Worm (Caenorhabditis elegans): Measurements from ENCODE around the gene F45C12.17.

F45C12.17 gene

DNA sequence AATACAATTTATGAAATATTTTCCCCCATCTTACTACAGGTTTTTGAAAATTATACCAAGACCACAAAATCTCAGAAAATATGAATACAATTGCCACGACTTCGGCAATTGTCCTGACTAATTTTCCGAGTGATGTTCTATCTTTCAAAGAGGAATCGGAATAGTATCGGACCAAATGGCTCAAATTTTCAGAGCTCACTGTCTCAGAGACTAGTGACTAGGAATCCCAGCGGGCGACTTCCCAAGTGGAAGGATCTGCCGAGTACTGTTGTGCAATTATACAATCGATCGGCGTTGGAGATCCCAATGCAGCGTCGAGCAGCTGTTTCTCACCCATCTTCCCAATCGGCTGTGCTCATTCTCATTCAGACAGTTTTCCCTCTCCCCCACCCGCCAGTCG, at the start of gene F45C12.17:
Gene F45C12.17, plus strand, starts transcription at position 377 of the 400 bp plus-strand sequence.
- TF ChIP-seq tra-4 (tag; optimal IDR thresholded peaks at IDR 0.05) (no peak), hmg-4 (GFP tag; optimal IDR thresholded peaks at IDR 0.05) (no peak), hmbx-1 (tag; optimal IDR thresholded peaks at IDR 0.05) (no peak)

DNA sequence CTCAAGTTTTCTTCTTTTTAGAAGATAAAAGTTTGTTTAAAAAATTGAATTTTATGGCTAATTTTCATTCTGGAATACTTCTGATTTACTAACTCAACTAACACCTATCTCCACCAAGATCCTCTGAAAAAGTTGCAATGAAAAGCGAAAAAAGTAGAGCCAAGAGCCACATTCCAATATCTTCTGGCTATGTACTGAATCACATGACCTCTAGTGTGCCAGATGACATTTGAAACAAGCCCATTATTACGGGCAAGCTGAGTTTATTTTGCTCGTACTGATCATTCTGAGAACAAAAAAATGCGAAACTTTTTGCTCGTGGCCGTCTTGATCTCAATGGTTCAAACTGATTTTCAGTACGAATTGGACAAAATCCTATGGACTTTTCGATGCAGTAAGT, 46.8 kb upstream of the F45C12.17 start, which contains the start of gene irld-36:
Gene irld-36, plus strand, starts transcription at position 301 of the 400 bp plus-strand sequence.
- no peak for TF ChIP-seq scrt-1 (GFP tag; IDR thresholded peaks at IDR 0.05)
- TF ChIP-seq F13C5.2 (tag; optimal IDR thresholded peaks at IDR 0.05): no peak
- no peak for TF ChIP-seq tbx-37 (GFP tag; conservative IDR thresholded peaks at IDR 0.05)
- no peak for TF ChIP-seq ets-7 (tag; optimal IDR thresholded peaks at IDR 0.05)

DNA sequence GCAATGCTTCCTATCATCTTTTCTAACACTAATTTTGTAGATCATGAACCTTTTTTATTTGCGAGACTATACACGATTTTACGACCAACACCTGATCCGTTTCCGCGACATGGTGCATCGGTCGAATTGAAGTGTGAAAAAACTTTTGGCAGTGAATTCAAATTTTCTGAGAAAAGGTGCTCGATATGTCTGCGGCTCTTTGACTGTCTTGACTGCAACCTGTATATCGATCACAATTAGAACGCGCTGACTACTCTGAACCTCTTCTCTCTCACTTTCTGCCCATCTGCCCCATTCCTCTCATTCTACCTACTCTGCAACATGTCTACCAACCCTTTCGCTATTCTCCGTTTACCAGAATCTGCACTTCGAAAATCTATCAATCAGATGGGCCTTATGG, 43.7 kb upstream of the F45C12.17 start, which contains the start of gene fbxb-26:
Gene fbxb-26, plus strand, starts transcription at position 301 of the 400 bp plus-strand sequence.
- TF ChIP-seq pes-1 (GFP tag; IDR thresholded peaks at IDR 0.05): no peak
- no peak for TF ChIP-seq tbx-11 (GFP tag; IDR thresholded peaks at IDR 0.05)
- TF ChIP-seq flt-1 (GFP tag; IDR thresholded peaks at IDR 0.05): no peak
- no peak for TF ChIP-seq tbx-37 (GFP tag; conservative IDR thresholded peaks at IDR 0.05)
- TF ChIP-seq hnd-1 (tag; optimal IDR thresholded peaks at IDR 0.05): no peak

DNA sequence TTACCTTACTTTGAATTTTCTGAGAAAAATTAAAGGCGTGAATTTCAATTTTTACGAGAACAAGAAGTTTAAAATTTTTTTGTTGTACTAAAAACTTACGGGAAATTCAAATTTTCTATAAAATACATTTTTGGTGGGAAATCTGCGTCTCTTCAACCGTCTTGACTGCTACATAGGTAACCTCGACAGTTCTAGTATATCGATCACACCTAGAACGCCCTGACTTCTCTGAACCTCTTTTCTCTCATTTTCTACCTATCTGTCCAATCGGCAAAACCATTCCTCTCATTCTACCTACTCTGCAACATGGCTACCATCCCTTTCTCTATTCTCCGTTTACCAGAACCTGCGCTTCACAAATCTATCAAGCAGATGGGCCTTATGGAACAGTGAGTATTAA, 42.2 kb upstream of the F45C12.17 start, which contains the start of gene fbxb-25:
Gene fbxb-25, plus strand, starts transcription at position 301 of the 400 bp plus-strand sequence.
- TF ChIP-seq flt-1 (GFP tag; IDR thresholded peaks at IDR 0.05) (no peak), F13C5.2 (tag; optimal IDR thresholded peaks at IDR 0.05) (no peak), tra-4 (tag; optimal IDR thresholded peaks at IDR 0.05) (no peak), ceh-13 (GFP tag; optimal IDR thresholded peaks at IDR 0.05) (no peak), tbx-11 (GFP tag; IDR thresholded peaks at IDR 0.05) (no peak), pes-1 (GFP tag; IDR thresholded peaks at IDR 0.05) (no peak), ets-7 (tag; optimal IDR thresholded peaks at IDR 0.05) (no peak), B0310.2 (tag; optimal IDR thresholded peaks at IDR 0.05) (no peak), tbx-37 (GFP tag; conservative IDR thresholded peaks at IDR 0.05) (no peak), hmg-4 (GFP tag; optimal IDR thresholded peaks at IDR 0.05) (no peak), aly-1 (tag; optimal IDR thresholded peaks at IDR 0.05) (no peak), hmbx-1 (tag; optimal IDR thresholded peaks at IDR 0.05) (no peak), sea-1 (GFP tag; conservative IDR thresholded peaks at IDR 0.05) (no peak), scrt-1 (GFP tag; IDR thresholded peaks at IDR 0.05) (no peak), ceh-36 (tag; optimal IDR thresholded peaks at IDR 0.05) (no peak), hnd-1 (tag; optimal IDR thresholded peaks at IDR 0.05) (no peak)

DNA sequence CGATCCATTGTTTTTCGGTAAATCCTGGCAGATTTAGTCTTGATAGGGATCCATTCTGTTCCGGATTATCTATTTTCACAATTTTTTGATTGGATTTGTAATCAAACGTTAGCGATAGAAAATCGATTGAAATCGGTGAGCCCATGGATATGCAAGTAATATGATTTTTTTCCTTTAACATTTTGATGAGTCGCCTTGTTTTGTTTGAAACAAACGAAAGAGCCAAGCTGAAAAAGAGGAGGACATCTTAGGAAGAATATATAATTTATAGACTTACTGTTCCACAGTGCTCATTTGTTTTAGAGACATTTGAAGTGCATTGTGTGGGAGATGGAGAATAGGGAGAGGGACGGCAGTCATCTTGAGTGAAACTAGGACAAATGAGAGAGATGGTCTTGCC, 37.1 kb upstream of the F45C12.17 start, which contains the start of the genes fbxb-18 and fbxb-19:
Gene fbxb-18, minus strand, starts transcription at position 101 of the 400 bp plus-strand sequence.
Gene fbxb-19, minus strand, starts transcription at position 369 of the 400 bp plus-strand sequence.
- TF ChIP-seq ceh-13 (GFP tag; optimal IDR thresholded peaks at IDR 0.05) (no peak), hmg-4 (GFP tag; optimal IDR thresholded peaks at IDR 0.05) (no peak), tbx-37 (GFP tag; conservative IDR thresholded peaks at IDR 0.05) (no peak), scrt-1 (GFP tag; IDR thresholded peaks at IDR 0.05) (no peak), F13C5.2 (tag; optimal IDR thresholded peaks at IDR 0.05) (no peak)

DNA sequence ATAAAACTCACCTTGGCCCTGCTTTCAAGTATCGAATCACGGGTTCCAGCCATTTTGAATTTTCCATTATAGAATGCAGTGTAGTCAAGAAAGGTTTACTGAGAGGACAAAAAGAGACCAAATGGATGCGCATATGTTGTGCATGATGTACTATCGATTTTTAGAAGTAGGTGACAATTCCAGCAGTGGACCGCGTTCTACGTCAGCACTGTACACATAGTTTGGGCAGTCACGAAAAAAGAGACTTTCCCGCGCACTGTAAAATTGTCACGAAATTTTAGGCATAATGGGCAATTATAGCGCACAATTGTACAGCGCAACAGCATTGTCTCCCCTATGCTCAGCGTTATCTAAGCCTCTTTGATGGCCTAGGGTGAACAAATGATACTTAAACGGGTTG, 34.9 kb upstream of the F45C12.17 start, which contains the start of gene fbxc-22:
Gene fbxc-22, minus strand, starts transcription at position 101 of the 400 bp plus-strand sequence.
- no peak for TF ChIP-seq ama-1 (optimal IDR thresholded peaks at IDR 0.05)
- no peak for TF ChIP-seq ceh-13 (GFP tag; optimal IDR thresholded peaks at IDR 0.05)
- TF ChIP-seq scrt-1 (GFP tag; IDR thresholded peaks at IDR 0.05): no peak
- no peak for TF ChIP-seq ets-7 (tag; optimal IDR thresholded peaks at IDR 0.05)
- TF ChIP-seq sea-1 (GFP tag; conservative IDR thresholded peaks at IDR 0.05): no peak
- TF ChIP-seq hnd-1 (tag; optimal IDR thresholded peaks at IDR 0.05): no peak
- TF ChIP-seq pes-1 (GFP tag; IDR thresholded peaks at IDR 0.05): no peak
- TF ChIP-seq hmbx-1 (tag; optimal IDR thresholded peaks at IDR 0.05): no peak
- TF ChIP-seq ceh-36 (tag; optimal IDR thresholded peaks at IDR 0.05): no peak
- TF ChIP-seq F13C5.2 (tag; optimal IDR thresholded peaks at IDR 0.05): no peak
- no peak for TF ChIP-seq B0310.2 (tag; optimal IDR thresholded peaks at IDR 0.05)
- TF ChIP-seq aly-1 (tag; optimal IDR thresholded peaks at IDR 0.05): no peak
- no peak for TF ChIP-seq hmg-4 (GFP tag; optimal IDR thresholded peaks at IDR 0.05)
- TF ChIP-seq flt-1 (GFP tag; IDR thresholded peaks at IDR 0.05): no peak

DNA sequence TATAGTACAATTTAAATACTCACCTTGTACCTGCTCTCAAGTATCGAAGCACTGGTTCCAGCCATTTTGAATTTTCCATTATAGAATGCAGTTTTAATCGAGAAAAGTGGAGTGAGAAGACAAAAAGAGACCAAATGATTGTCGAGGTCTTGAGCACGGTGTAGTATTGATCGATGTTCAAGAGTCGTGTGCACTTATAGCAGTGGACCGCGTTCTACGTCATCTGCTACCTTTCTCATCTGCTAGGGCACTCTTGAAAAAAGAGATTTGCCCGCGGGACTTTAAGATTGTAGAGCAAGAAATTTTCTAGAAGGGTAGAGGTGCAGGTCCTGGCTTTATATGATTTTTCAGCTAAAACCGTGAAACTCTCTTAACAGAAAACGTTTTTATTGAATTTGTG, 33.1 kb upstream of the F45C12.17 start, which contains the start of gene fbxc-21:
Gene fbxc-21, minus strand, starts transcription at position 101 of the 400 bp plus-strand sequence.
- TF ChIP-seq flt-1 (GFP tag; IDR thresholded peaks at IDR 0.05) (no peak), scrt-1 (GFP tag; IDR thresholded peaks at IDR 0.05) (no peak), sea-1 (GFP tag; conservative IDR thresholded peaks at IDR 0.05) (no peak), ets-7 (tag; optimal IDR thresholded peaks at IDR 0.05) (no peak)

DNA sequence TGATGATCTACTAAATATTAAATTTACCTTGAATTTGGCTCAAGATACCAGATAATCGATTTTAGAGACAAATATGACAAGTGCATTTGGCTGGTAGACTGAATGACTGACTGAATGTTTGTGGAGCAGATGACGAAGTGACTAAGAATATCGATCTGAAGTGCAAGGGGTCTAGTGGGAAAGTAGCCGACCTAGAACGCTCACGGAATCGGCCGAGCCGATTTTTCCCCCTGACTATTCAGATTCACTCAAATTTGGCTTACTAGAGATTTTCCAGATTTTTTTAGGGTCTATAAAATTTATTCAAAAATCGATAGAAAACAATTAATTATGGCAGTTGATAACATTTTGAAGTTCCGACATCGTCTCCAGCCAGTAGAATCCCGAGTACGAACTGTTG, 31.4 kb upstream of the F45C12.17 start, which contains the start of gene fbxc-26:
Gene fbxc-26, minus strand, starts transcription at position 101 of the 400 bp plus-strand sequence.
- no peak for TF ChIP-seq ceh-36 (tag; optimal IDR thresholded peaks at IDR 0.05)
- TF ChIP-seq tbx-11 (GFP tag; IDR thresholded peaks at IDR 0.05): no peak
- TF ChIP-seq tbx-37 (GFP tag; conservative IDR thresholded peaks at IDR 0.05): no peak
- no peak for TF ChIP-seq flt-1 (GFP tag; IDR thresholded peaks at IDR 0.05)
- TF ChIP-seq sea-1 (GFP tag; conservative IDR thresholded peaks at IDR 0.05): no peak
- TF ChIP-seq F13C5.2 (tag; optimal IDR thresholded peaks at IDR 0.05): no peak
- TF ChIP-seq ets-7 (tag; optimal IDR thresholded peaks at IDR 0.05): no peak
- TF ChIP-seq pes-1 (GFP tag; IDR thresholded peaks at IDR 0.05): no peak
- TF ChIP-seq ama-1 (optimal IDR thresholded peaks at IDR 0.05): no peak
- no peak for TF ChIP-seq aly-1 (tag; optimal IDR thresholded peaks at IDR 0.05)
- TF ChIP-seq B0310.2 (tag; optimal IDR thresholded peaks at IDR 0.05): no peak
- TF ChIP-seq hmbx-1 (tag; optimal IDR thresholded peaks at IDR 0.05): no peak
- TF ChIP-seq ceh-13 (GFP tag; optimal IDR thresholded peaks at IDR 0.05): no peak
- no peak for TF ChIP-seq hnd-1 (tag; optimal IDR thresholded peaks at IDR 0.05)
- no peak for TF ChIP-seq scrt-1 (GFP tag; IDR thresholded peaks at IDR 0.05)
- TF ChIP-seq tra-4 (tag; optimal IDR thresholded peaks at IDR 0.05): no peak
